Fruit fly (Drosophila melanogaster): ENCODE data around the gene Dpck.

Gene Dpck

DNA sequence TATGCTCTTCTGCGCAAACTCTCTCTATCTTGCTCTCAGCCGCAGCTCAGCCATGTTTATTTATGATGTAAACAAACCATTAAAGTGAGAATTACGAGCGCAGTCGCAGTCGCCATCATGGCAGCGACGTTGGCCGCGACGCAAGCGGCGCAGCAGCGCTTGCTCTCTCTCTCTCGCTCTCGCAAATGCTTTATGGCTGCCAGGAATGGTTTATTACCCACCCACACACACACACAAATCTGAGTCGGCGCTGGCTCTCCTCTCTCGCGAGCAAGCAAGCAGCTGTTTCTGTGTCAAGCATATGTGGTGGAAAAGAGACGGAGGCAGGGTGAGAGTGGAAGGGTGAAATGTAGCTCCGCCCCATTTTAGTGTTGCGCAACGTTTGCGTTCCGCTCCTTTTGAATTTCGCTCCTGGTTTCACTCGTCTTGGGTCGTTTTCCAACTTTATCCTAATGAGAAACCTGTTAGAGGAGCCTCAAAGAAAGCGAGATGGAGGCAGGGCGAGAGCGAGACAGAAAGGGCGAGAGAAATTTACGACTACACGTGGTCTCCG, 44.7 kb upstream of the Dpck start (continued):
- TF ChIP-seq CG17829 (tag; optimal IDR thresholded peaks at IDR 0.05) (peak; percentile 72), mirr (GFP tag; optimal IDR thresholded peaks at IDR 0.05) (peak; percentile 0), CG1647 (GFP tag; optimal IDR thresholded peaks at IDR 0.05) (no peak), CG2875 (GFP tag; optimal IDR thresholded peaks at IDR 0.05) (no peak), dati (GFP tag; IDR thresholded peaks at IDR 0.05) (no peak), CG17359 (tag; optimal IDR thresholded peaks at IDR 0.05) (no peak), CG3065 (GFP tag; optimal IDR thresholded peaks at IDR 0.05) (no peak), CG8281 (tag; optimal IDR thresholded peaks at IDR 0.05) (no peak), CG15073 (GFP tag; optimal IDR thresholded peaks at IDR 0.05) (no peak), CG3163 (GFP tag; optimal IDR thresholded peaks at IDR 0.05) (no peak), TFAM (GFP tag; optimal IDR thresholded peaks at IDR 0.05) (no peak), HLH54F (GFP tag; optimal IDR thresholded peaks at IDR 0.05) (no peak), CG12299 (tag; optimal IDR thresholded peaks at IDR 0.05) (no peak), CG3407 (GFP tag; optimal IDR thresholded peaks at IDR 0.05) (no peak), CG12391 (tag; optimal IDR thresholded peaks at IDR 0.05) (no peak), CG16779 (GFP tag; IDR thresholded peaks at IDR 0.05) (no peak), Sox100B (GFP tag; optimal IDR thresholded peaks at IDR 0.05) (no peak), bowl (GFP tag; IDR thresholded peaks at IDR 0.05) (no peak), lmd (GFP tag; IDR thresholded peaks at IDR 0.05) (no peak), pfk (GFP tag; optimal IDR thresholded peaks at IDR 0.05) (peak; percentile 28), CG4328 (GFP tag; optimal IDR thresholded peaks at IDR 0.05) (no peak), CG7987 (GFP tag; optimal IDR thresholded peaks at IDR 0.05) (no peak), hth (optimal IDR thresholded peaks at IDR 0.05) (peak; percentile 82), Mad (GFP tag; optimal IDR thresholded peaks at IDR 0.05) (no peak), trem (tag; optimal IDR thresholded peaks at IDR 0.05) (peak; percentile 5), CG12219 (GFP tag; optimal IDR thresholded peaks at IDR 0.05) (no peak), CG30403 (GFP tag; optimal IDR thresholded peaks at IDR 0.05) (no peak), tin (GFP tag; optimal IDR thresholded peaks at IDR 0.05) (peak; percentile 31), D19A (tag; optimal IDR thresholded peaks at IDR 0.05) (no peak), abd-A (tag; optimal IDR thresholded peaks at IDR 0.05) (peak; percentile 100), MESR4 (GFP tag; optimal IDR thresholded peaks at IDR 0.05) (no peak), pnt (GFP tag; optimal IDR thresholded peaks at IDR 0.05) (no peak), Atf3 (GFP tag; optimal IDR thresholded peaks at IDR 0.05) (no peak), hb (GFP tag; IDR thresholded peaks at IDR 0.05; ENCODE audit: partially characterized antibody) (no peak), Hr51 (GFP tag; optimal IDR thresholded peaks at IDR 0.05) (peak in 1 of 2 experiments; percentile 22), CG14710 (tag; optimal IDR thresholded peaks at IDR 0.05) (no peak), ttk (GFP tag; IDR thresholded peaks at IDR 0.05) (no peak; the same call in 1 of the 2 replicates), CG10979 (tag; optimal IDR thresholded peaks at IDR 0.05) (no peak), CG2129 (GFP tag; IDR thresholded peaks at IDR 0.05; ENCODE audit: partially characterized antibody) (no peak), Spps (tag; optimal IDR thresholded peaks at IDR 0.05) (no peak), CG11456 (GFP tag; IDR thresholded peaks at IDR 0.05) (no peak), GATAe (GFP tag; conservative IDR thresholded peaks at IDR 0.05) (no peak), inv (GFP tag; IDR thresholded peaks at IDR 0.05; ENCODE audit: partially characterized antibody) (no peak), jigr1 (GFP tag; IDR thresholded peaks at IDR 0.05) (no peak), CG13775 (GFP tag; optimal IDR thresholded peaks at IDR 0.05) (peak; percentile 11), CG17568 (GFP tag; optimal IDR thresholded peaks at IDR 0.05) (no peak), CG15601 (tag; optimal IDR thresholded peaks at IDR 0.05) (no peak), chn (GFP tag; optimal IDR thresholded peaks at IDR 0.05) (peak; percentile 32), ab (GFP tag; optimal IDR thresholded peaks at IDR 0.05) (no peak), bigmax (GFP tag; optimal IDR thresholded peaks at IDR 0.05) (no peak), CG7357 (GFP tag; IDR thresholded peaks at IDR 0.05) (no peak)

Data from whole organism, embryonic.